Worm (Caenorhabditis elegans): ENCODE measurements around the gene F53F4.2.

- TF ChIP-seq ama-1 (optimal IDR thresholded peaks at IDR 0.05), result no peak
- TF ChIP-seq ceh-36 (tag; optimal IDR thresholded peaks at IDR 0.05), result no peak
- TF ChIP-seq aly-1 (tag; optimal IDR thresholded peaks at IDR 0.05), result no peak
- TF ChIP-seq ets-7 (tag; optimal IDR thresholded peaks at IDR 0.05), result no peak
- TF ChIP-seq ceh-13 (GFP tag; optimal IDR thresholded peaks at IDR 0.05), result no peak
- TF ChIP-seq flt-1 (GFP tag; IDR thresholded peaks at IDR 0.05), result no peak
- no peak for TF ChIP-seq F13C5.2 (tag; optimal IDR thresholded peaks at IDR 0.05)
- no peak for TF ChIP-seq tra-4 (tag; optimal IDR thresholded peaks at IDR 0.05)
- no peak for TF ChIP-seq pes-1 (GFP tag; IDR thresholded peaks at IDR 0.05)
- no peak for TF ChIP-seq hmbx-1 (tag; optimal IDR thresholded peaks at IDR 0.05)
- no peak for TF ChIP-seq tbx-11 (GFP tag; IDR thresholded peaks at IDR 0.05)
- TF ChIP-seq scrt-1 (GFP tag; IDR thresholded peaks at IDR 0.05), result no peak
Observed at ce11 chrV:13551601-13552000, 37.8 kb downstream of the F53F4.2 start, which contains the start of the genes C56A3.4 and C56A3.5.

All from whole organism, early embryonic.